Worm (Caenorhabditis elegans): ENCODE measurements around the gene txt-11.

DNA sequence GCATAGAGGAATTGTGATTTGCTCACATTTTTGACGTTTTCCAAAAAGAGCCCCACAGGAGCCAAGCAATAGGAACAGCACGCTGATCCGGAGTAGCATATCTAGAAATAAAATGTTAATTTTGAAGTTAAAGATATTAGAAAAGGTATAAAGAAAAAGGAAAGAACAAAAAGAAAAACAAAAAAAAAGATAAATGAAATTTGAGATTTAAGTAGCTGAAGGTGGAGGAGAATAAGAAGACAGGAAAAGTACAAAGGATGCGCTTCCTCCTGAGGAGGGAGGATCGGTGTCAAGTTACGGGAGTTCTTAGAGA lies 31.6 kb downstream of the txt-11 start, which contains the start of gene cfz-2:
- TF ChIP-seq mls-2 (tag; optimal IDR thresholded peaks at IDR 0.05) (no peak), snpc-4 (tag; optimal IDR thresholded peaks at IDR 0.05) (no peak), ces-1 (GFP tag; optimal IDR thresholded peaks at IDR 0.05) (no peak), ztf-11 (tag; optimal IDR thresholded peaks at IDR 0.05) (no peak), unc-62 (GFP tag; optimal IDR thresholded peaks at IDR 0.05) (no peak), ceh-39 (tag; optimal IDR thresholded peaks at IDR 0.05) (no peak), mep-1 (tag; optimal IDR thresholded peaks at IDR 0.05) (no peak)

Measured in whole organism, mixed stage, embryonic.